Worm (Caenorhabditis elegans) whole organism, young adult: ENCODE measurements around the gene cthd-1.

Experiments
- C17E4.6 ChIP-seq: fragments of 200-800 bp; sonication (Bioruptor generic); IDR thresholded peaks from 2 replicates; pipeline ENCODE4 v1.3.6; 2022; ENCODE audit warnings: missing genetic modification reagents, missing genetic modification characterization, missing compliant biosample characterization
- Y79H2A.3 ChIP-seq: fragments of 200-800 bp; sonication (Bioruptor generic); conservative IDR thresholded peaks from 2 replicates; pipeline ENCODE4 v1.3.6; 2022; ENCODE audit warnings: missing genetic modification reagents, missing genetic modification characterization, missing compliant biosample characterization
- gei-17 ChIP-seq: fragments of 200-800 bp; sonication (Bioruptor generic); optimal IDR thresholded peaks from 2 replicates; lab custom pipeline; 2018; ENCODE audit warnings: mild to moderate bottlenecking, missing genetic modification characterization, missing compliant biosample characterization
- lin-35 ChIP-seq, 3 experiments: fragments of 150-350 bp in 2 of 3; sonication (generic microtip) in 1 of 3; optimal IDR thresholded peaks; 2 replicates each; lab custom pipeline; 2014 to 2018; ENCODE audit warnings: missing biosample characterization in 3 of 3, missing genetic modification characterization in 3 of 3, missing genetic modification reagents in 3 of 3
- nhr-179 ChIP-seq: sonication (generic microtip); optimal IDR thresholded peaks from 2 replicates; lab custom pipeline; 2016; ENCODE audit warnings: mild to moderate bottlenecking, missing genetic modification characterization, missing compliant biosample characterization
- snpc-4 ChIP-seq, 5 experiments: fragments of 150-350 bp in 1 of 5; sonication (generic microtip) in 4 of 5; optimal IDR thresholded peaks; 2 replicates each; lab custom pipeline; 2014 to 2018; ENCODE audit warnings: missing genetic modification characterization in 5 of 5, missing biosample characterization in 3 of 5, antibody characterized with exemption in 2 of 5, mild to moderate bottlenecking in 2 of 5, missing compliant biosample characterization in 2 of 5, missing genotype in 2 of 5, moderate library complexity in 2 of 5, missing genetic modification reagents in 1 of 5
- somi-1 ChIP-seq: fragments of 200-800 bp; sonication (Bioruptor generic); optimal IDR thresholded peaks from 2 replicates; lab custom pipeline; 2018; ENCODE audit warnings: mild to moderate bottlenecking, missing genetic modification characterization, missing compliant biosample characterization
- unc-130 ChIP-seq: sonication (generic microtip); optimal IDR thresholded peaks from 2 replicates; lab custom pipeline; 2016; ENCODE audit warnings: missing genetic modification reagents, missing genetic modification characterization, missing compliant biosample characterization
- unc-62 ChIP-seq: fragments of 150-350 bp; optimal IDR thresholded peaks from 2 replicates; lab custom pipeline; 2014; ENCODE audit warnings: missing biosample characterization, missing genetic modification reagents, missing genetic modification characterization

ce11 chrV:9630542-9630941, 47.5 kb upstream of the cthd-1 start:
- no peak for TF ChIP-seq Y79H2A.3 (GFP tag; lab: Robert Waterston, UW)
- TF ChIP-seq nhr-179 (tag; lab: Kevin White, UChicago) = no peak
- TF ChIP-seq unc-130 = no peak
- no peak for TF ChIP-seq snpc-4 (GFP tag; optimal IDR thresholded peaks at IDR 0.05; lab: Kevin White, UChicago)
- TF ChIP-seq snpc-4 (tag; optimal IDR thresholded peaks at IDR 0.05; lab: Kevin White, UChicago) = no peak
- no peak for TF ChIP-seq gei-17 (GFP tag; lab: Kevin White, UChicago)
- no peak for TF ChIP-seq C17E4.6 (GFP tag; lab: Robert Waterston, UW)
- no peak for TF ChIP-seq lin-35 (GFP tag; optimal IDR thresholded peaks at IDR 0.05; lab: Kevin White, UChicago)
- no peak for TF ChIP-seq somi-1 (GFP tag; lab: Kevin White, UChicago)
- TF ChIP-seq unc-62 = no peak
